Fruit fly (Drosophila melanogaster): ENCODE measurements around the gene Reph.
A peak's percentile ranks its signal among the peaks of the same experiment; 100 is the strongest.

Gene Reph

DNA sequence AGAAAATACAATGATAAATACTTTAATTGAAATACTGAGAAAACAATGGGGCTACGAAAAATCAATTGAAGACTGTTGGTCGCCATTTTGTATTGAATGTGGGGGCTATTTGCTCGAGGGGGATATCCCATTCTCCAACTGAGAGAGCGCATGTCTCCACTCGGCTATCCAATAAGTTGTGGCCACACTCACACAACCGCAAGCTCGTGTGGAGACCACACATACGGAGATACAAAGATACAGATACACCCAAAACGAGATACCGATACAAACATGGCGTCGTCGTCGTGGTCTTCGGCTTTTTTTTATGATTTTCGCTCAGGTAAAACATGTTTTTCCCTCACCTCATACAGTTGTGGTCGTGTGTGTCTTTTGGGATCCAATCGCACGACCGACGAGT is 31.9 kb downstream of the Reph start (continued):
- TF ChIP-seq H2.0 (GFP tag; IDR thresholded peaks at IDR 0.05), result no peak
- TF ChIP-seq odd (GFP tag; optimal IDR thresholded peaks at IDR 0.05), result no peak
- TF ChIP-seq dimm (GFP tag; IDR thresholded peaks at IDR 0.05), result no peak
- no peak for TF ChIP-seq Hr51 (GFP tag; optimal IDR thresholded peaks at IDR 0.05)
- peak; percentile 39; the same call in 1 of the 2 replicates for TF ChIP-seq CG32767 (GFP tag; IDR thresholded peaks at IDR 0.05)
- TF ChIP-seq CG9609 (GFP tag; optimal IDR thresholded peaks at IDR 0.05), result no peak
- TF ChIP-seq CG3838 (GFP tag; optimal IDR thresholded peaks at IDR 0.05), result no peak
- TF ChIP-seq CG8478 (optimal IDR thresholded peaks at IDR 0.05), result no peak
- no peak for TF ChIP-seq bab2 (GFP tag; optimal IDR thresholded peaks at IDR 0.05)
- TF ChIP-seq nerfin-2 (GFP tag; IDR thresholded peaks at IDR 0.05; ENCODE audit: partially characterized antibody), result no peak
- no peak for TF ChIP-seq NC2β (GFP tag; optimal IDR thresholded peaks at IDR 0.05)

DNA sequence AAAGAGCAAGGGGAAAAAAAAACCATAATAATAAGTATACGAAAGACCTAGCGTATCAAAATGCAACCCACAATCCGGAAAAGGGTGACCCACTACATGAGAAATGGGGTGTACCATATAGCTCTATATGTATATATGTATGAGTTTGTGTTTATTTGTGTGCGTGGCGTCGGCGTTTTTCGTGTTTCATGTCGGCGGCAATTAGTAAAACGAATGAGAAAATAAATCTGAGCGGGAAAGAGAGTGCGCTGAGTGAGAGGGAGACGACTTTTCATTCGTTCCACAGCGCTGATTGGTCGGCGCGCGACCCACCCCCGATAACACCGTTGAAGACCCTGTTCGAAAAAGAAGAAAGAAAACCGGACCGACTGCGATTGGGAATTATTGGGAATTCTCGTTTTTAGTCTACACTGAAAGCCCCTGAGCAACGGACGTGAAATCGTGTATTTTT is 33.1 kb downstream of the Reph start, which contains the start of gene slp2:
Gene slp2 (plus strand): TSS at position 401 of the 451 bp plus-strand sequence.
- no peak for TF ChIP-seq gsb (GFP tag; IDR thresholded peaks at IDR 0.05)
- TF ChIP-seq CG6175 (GFP tag; IDR thresholded peaks at IDR 0.05), result no peak
- TF ChIP-seq MBD-R2 (GFP tag; IDR thresholded peaks at IDR 0.05), result no peak
- TF ChIP-seq CG4282 (GFP tag; optimal IDR thresholded peaks at IDR 0.05), result no peak
- TF ChIP-seq sens-2 (GFP tag; IDR thresholded peaks at IDR 0.05), result 0 out of 2 replicates have a peak, but pooled peaks have one; percentile 14
- TF ChIP-seq HLH4C (GFP tag; IDR thresholded peaks at IDR 0.05; ENCODE audit: partially characterized antibody), result no peak
- TF ChIP-seq Trl (optimal IDR thresholded peaks at IDR 0.05), result peak; percentile 51 to 55
- TF ChIP-seq Trl (GFP tag; optimal IDR thresholded peaks at IDR 0.05), result no peak
- TF ChIP-seq oc (tag; optimal IDR thresholded peaks at IDR 0.05), result peak; percentile 43
- TF ChIP-seq sens (GFP tag), result peak; percentile 78
- TF ChIP-seq dm (GFP tag; optimal IDR thresholded peaks at IDR 0.05), result no peak
- TF ChIP-seq Kr (GFP tag; optimal IDR thresholded peaks at IDR 0.05), result peak; percentile 38
- no peak for TF ChIP-seq mam (GFP tag; optimal IDR thresholded peaks at IDR 0.05)
- TF ChIP-seq Rfx (GFP tag; IDR thresholded peaks at IDR 0.05), result no peak
- TF ChIP-seq Deaf1 (tag; optimal IDR thresholded peaks at IDR 0.05), result peak; percentile 97
- TF ChIP-seq pb (GFP tag; optimal IDR thresholded peaks at IDR 0.05), result no peak
- no peak for TF ChIP-seq D19A (tag; optimal IDR thresholded peaks at IDR 0.05)
- TF ChIP-seq abd-A (tag; optimal IDR thresholded peaks at IDR 0.05), result peak; percentile 87
- no peak for TF ChIP-seq CG12155 (GFP tag; optimal IDR thresholded peaks at IDR 0.05)
- no peak for TF ChIP-seq z (GFP tag; IDR thresholded peaks at IDR 0.05)
- TF ChIP-seq Jarid2 (GFP tag; optimal IDR thresholded peaks at IDR 0.05), result peak; percentile 72
- TF ChIP-seq CG18764 (GFP tag; optimal IDR thresholded peaks at IDR 0.05), result no peak
- peak; percentile 48 for TF ChIP-seq sqz (GFP tag; optimal IDR thresholded peaks at IDR 0.05)
- TF ChIP-seq pros (GFP tag; optimal IDR thresholded peaks at IDR 0.05), result peak; percentile 69
- TF ChIP-seq unpg (GFP tag; optimal IDR thresholded peaks at IDR 0.05), result no peak
- TF ChIP-seq btn (GFP tag; optimal IDR thresholded peaks at IDR 0.05), result no peak
- TF ChIP-seq dmrt99B (tag; optimal IDR thresholded peaks at IDR 0.05), result no peak
- TF ChIP-seq onecut (GFP tag; IDR thresholded peaks at IDR 0.05), result no peak
- TF ChIP-seq slp2 (GFP tag; optimal IDR thresholded peaks at IDR 0.05), result no peak
- TF ChIP-seq CG1832 (GFP tag; optimal IDR thresholded peaks at IDR 0.05), result peak; percentile 83
- peak; percentile 36 for TF ChIP-seq CG17829 (tag; optimal IDR thresholded peaks at IDR 0.05)
- TF ChIP-seq Nf-YC (tag; optimal IDR thresholded peaks at IDR 0.05), result peak; percentile 98
- TF ChIP-seq seq (GFP tag; IDR thresholded peaks at IDR 0.05), result peak; percentile 81
- TF ChIP-seq luna (GFP tag; optimal IDR thresholded peaks at IDR 0.05), result no peak
- no peak for TF ChIP-seq CG10543 (GFP tag; optimal IDR thresholded peaks at IDR 0.05)
- TF ChIP-seq gcm (GFP tag; optimal IDR thresholded peaks at IDR 0.05), result peak; percentile 18
- TF ChIP-seq kni (GFP tag; optimal IDR thresholded peaks at IDR 0.05), result peak; percentile 72
- no peak for TF ChIP-seq CG2199 (GFP tag; IDR thresholded peaks at IDR 0.05)
- TF ChIP-seq pnt (GFP tag; optimal IDR thresholded peaks at IDR 0.05), result no peak
- TF ChIP-seq Dbx (GFP tag; IDR thresholded peaks at IDR 0.05), result no peak
- peak; percentile 11 for TF ChIP-seq nerfin-1 (tag; optimal IDR thresholded peaks at IDR 0.05)
